Worm (Caenorhabditis elegans): ENCODE results near the gene sdz-36.

sdz-36 gene

ce11 chrIV:9717844-9718243 is 27.1 kb downstream of the sdz-36 start:
- TF ChIP-seq gei-17 (GFP tag; optimal IDR thresholded peaks at IDR 0.05) (no peak), attf-3 (GFP tag; conservative IDR thresholded peaks at IDR 0.05) (no peak), ztf-26 (tag; optimal IDR thresholded peaks at IDR 0.05) (no peak), ceh-100 (GFP tag; IDR thresholded peaks at IDR 0.05) (no peak), ztf-6 (GFP tag; IDR thresholded peaks at IDR 0.05) (no peak), let-607 (tag; optimal IDR thresholded peaks at IDR 0.05) (no peak), lin-26 (GFP tag; IDR thresholded peaks at IDR 0.05) (no peak), repo-1 (tag; optimal IDR thresholded peaks at IDR 0.05) (no peak), egrh-3 (GFP tag; IDR thresholded peaks at IDR 0.05) (no peak)

ce11 chrIV:9718396-9718795 is 27.7 kb downstream of the sdz-36 start:
- no peak for TF ChIP-seq lin-26 (GFP tag; IDR thresholded peaks at IDR 0.05)
- TF ChIP-seq F22D6.2 (tag; optimal IDR thresholded peaks at IDR 0.05) = no peak
- no peak for TF ChIP-seq sdz-38 (tag; optimal IDR thresholded peaks at IDR 0.05)
- no peak for TF ChIP-seq snpc-1.1 (tag; optimal IDR thresholded peaks at IDR 0.05; ENCODE audit: insufficient read depth)
- no peak for TF ChIP-seq Y79H2A.3 (GFP tag; conservative IDR thresholded peaks at IDR 0.05)
- no peak for TF ChIP-seq snpc-3.4 (tag; optimal IDR thresholded peaks at IDR 0.05)
- no peak for TF ChIP-seq T26A5.8 (tag; optimal IDR thresholded peaks at IDR 0.05)
- TF ChIP-seq ama-1 (optimal IDR thresholded peaks at IDR 0.05) = no peak
- no peak for TF ChIP-seq ama-1 (GFP tag; optimal IDR thresholded peaks at IDR 0.05)
- peak in 1 of 3 experiments; percentile 49 for TF ChIP-seq lin-35 (GFP tag; optimal IDR thresholded peaks at IDR 0.05)
- TF ChIP-seq B0019.2 (GFP tag; conservative IDR thresholded peaks at IDR 0.05) = no peak
- TF ChIP-seq dpff-1 (tag; optimal IDR thresholded peaks at IDR 0.05) = no peak
- 0 out of 2 replicates have a peak, but pooled peaks have one; percentile 36 for TF ChIP-seq nfyb-1 (GFP tag; IDR thresholded peaks at IDR 0.05)
- TF ChIP-seq sptf-2 (GFP tag; optimal IDR thresholded peaks at IDR 0.05) = no peak
- no peak for TF ChIP-seq F57A8.1 (GFP tag; optimal IDR thresholded peaks at IDR 0.05)
- TF ChIP-seq chd-7 (tag; optimal IDR thresholded peaks at IDR 0.05) = peak; percentile 5
- no peak for TF ChIP-seq lir-1 (GFP tag; conservative IDR thresholded peaks at IDR 0.05)
- no peak for TF ChIP-seq pha-4 (tag; optimal IDR thresholded peaks at IDR 0.05)
- TF ChIP-seq ztf-18 (tag; optimal IDR thresholded peaks at IDR 0.05) = peak; percentile 9
- no peak for TF ChIP-seq unc-62 (GFP tag; optimal IDR thresholded peaks at IDR 0.05)
- no peak for TF ChIP-seq mxl-1 (tag; optimal IDR thresholded peaks at IDR 0.05)
- TF ChIP-seq ZK185.1 (tag; optimal IDR thresholded peaks at IDR 0.05; ENCODE audit: poor library complexity, severe bottlenecking) = no peak
- no peak for TF ChIP-seq F39B2.1 (GFP tag; IDR thresholded peaks at IDR 0.05)
- peak; percentile 43; the same call in 1 of the 2 replicates for TF ChIP-seq mcd-1 (GFP tag; IDR thresholded peaks at IDR 0.05)
- TF ChIP-seq ztf-3 (GFP tag; optimal IDR thresholded peaks at IDR 0.05) = no peak
- peak; percentile 17 for TF ChIP-seq somi-1 (GFP tag; optimal IDR thresholded peaks at IDR 0.05)
- no peak for TF ChIP-seq athp-1 (tag; optimal IDR thresholded peaks at IDR 0.05)
- no peak for TF ChIP-seq hlh-12 (tag; optimal IDR thresholded peaks at IDR 0.05)
- peak; percentile 18 for TF ChIP-seq atf-7 (tag; optimal IDR thresholded peaks at IDR 0.05)
- TF ChIP-seq ceh-27 (GFP tag; optimal IDR thresholded peaks at IDR 0.05) = no peak
- TF ChIP-seq nhr-80 (tag; optimal IDR thresholded peaks at IDR 0.05) = peak; percentile 94
- TF ChIP-seq nfya-2 (GFP tag; IDR thresholded peaks at IDR 0.05) = no peak
- peak; percentile 35; the same call in 1 of the 2 replicates for TF ChIP-seq K11D2.4 (GFP tag; IDR thresholded peaks at IDR 0.05)
- TF ChIP-seq Y53G8AR.9 (GFP tag; conservative IDR thresholded peaks at IDR 0.05) = 0 out of 2 replicates have a peak, but pooled peaks have one; percentile 22
- TF ChIP-seq repo-1 (tag; optimal IDR thresholded peaks at IDR 0.05) = no peak
- TF ChIP-seq attf-5 (GFP tag; optimal IDR thresholded peaks at IDR 0.05) = peak; percentile 74
- TF ChIP-seq F57C9.4 (tag; optimal IDR thresholded peaks at IDR 0.05) = no peak
- no peak for TF ChIP-seq xnd-1 (tag; optimal IDR thresholded peaks at IDR 0.05)
- TF ChIP-seq rec-8 (tag; optimal IDR thresholded peaks at IDR 0.05) = no peak
- no peak for TF ChIP-seq efl-1 (GFP tag; optimal IDR thresholded peaks at IDR 0.05)
- TF ChIP-seq F37B4.10 (GFP tag; IDR thresholded peaks at IDR 0.05) = no peak

Measured in whole organism, young adult.